Fruit fly (Drosophila melanogaster): ENCODE data around the gene dnd.

The dnd gene

DNA sequence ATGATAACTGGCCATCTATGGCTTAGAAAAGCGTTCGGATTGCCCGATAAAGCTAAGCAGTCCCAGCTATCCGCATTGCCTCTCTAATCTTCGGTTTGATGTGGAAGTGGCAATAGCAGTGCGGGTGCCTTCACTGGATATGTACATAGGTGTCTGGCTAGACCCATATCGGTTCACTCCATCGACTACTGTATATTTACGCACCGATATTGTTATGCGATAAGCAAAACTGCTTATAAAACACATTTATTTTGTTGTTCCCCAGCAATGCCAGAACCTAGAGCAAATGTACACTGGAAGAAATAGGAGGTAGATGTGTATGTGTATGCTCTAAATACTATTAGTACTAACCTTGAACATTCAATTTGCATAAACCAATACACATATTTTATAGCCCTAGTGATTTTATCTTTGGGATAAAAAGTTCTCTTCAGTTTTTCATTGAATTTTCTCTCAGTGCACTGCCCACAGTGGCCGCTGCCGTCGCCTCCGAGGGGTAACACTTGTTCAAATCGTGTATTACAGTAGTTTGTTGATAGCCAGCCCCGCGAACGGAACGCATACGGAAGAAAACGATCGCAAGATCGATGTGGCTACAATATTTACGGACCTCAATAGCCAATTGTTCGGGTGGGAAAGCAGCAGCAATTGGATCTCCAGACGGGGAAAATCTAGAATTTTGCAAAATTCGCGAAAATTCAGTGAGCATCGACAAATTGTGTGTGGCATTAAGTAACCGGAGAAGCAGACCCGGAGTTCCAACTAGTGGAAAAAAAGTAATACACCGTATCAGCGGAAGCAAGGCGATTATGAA is 16.8 kb downstream of the dnd start, which contains the start of gene CG31431 (continued):
- peak; percentile 99 for TF ChIP-seq lab (GFP tag; optimal IDR thresholded peaks at IDR 0.05)
- TF ChIP-seq Bdp1 (GFP tag; optimal IDR thresholded peaks at IDR 0.05): peak; percentile 88
- TF ChIP-seq CG3838 (GFP tag; optimal IDR thresholded peaks at IDR 0.05): peak; percentile 90
- TF ChIP-seq CG16815 (GFP tag; optimal IDR thresholded peaks at IDR 0.05): peak; percentile 92
- no peak for TF ChIP-seq Trl (optimal IDR thresholded peaks at IDR 0.05)
- peak; percentile 98 for TF ChIP-seq Trl (GFP tag; optimal IDR thresholded peaks at IDR 0.05)
- TF ChIP-seq NfI (GFP tag; optimal IDR thresholded peaks at IDR 0.05): peak; percentile 96
- peak; percentile 98 for TF ChIP-seq CG34422 (GFP tag; IDR thresholded peaks at IDR 0.05)
- TF ChIP-seq esg (GFP tag; conservative IDR thresholded peaks at IDR 0.05): peak; percentile 96
- peak; percentile 98 for TF ChIP-seq CG17829 (tag; optimal IDR thresholded peaks at IDR 0.05)
- peak; percentile 97 for TF ChIP-seq so (GFP tag; IDR thresholded peaks at IDR 0.05)
- TF ChIP-seq CG10267 (tag; optimal IDR thresholded peaks at IDR 0.05): peak; percentile 91
- no peak for TF ChIP-seq cad (GFP tag; optimal IDR thresholded peaks at IDR 0.05)
- peak; percentile 99 for TF ChIP-seq CG2120 (GFP tag; optimal IDR thresholded peaks at IDR 0.05)
- peak; percentile 95 for TF ChIP-seq ken (GFP tag; IDR thresholded peaks at IDR 0.05)
- peak; percentile 96 for TF ChIP-seq CG5245 (GFP tag; optimal IDR thresholded peaks at IDR 0.05)
- TF ChIP-seq CG16813 (GFP tag; IDR thresholded peaks at IDR 0.05; ENCODE audit: partially characterized antibody): no peak
- TF ChIP-seq seq (GFP tag; IDR thresholded peaks at IDR 0.05): peak; percentile 94
- peak; percentile 95 for TF ChIP-seq CG8089 (GFP tag; optimal IDR thresholded peaks at IDR 0.05)
- TF ChIP-seq Fer2 (tag; optimal IDR thresholded peaks at IDR 0.05): peak; percentile 97
- TF ChIP-seq CG17186 (GFP tag; optimal IDR thresholded peaks at IDR 0.05): peak; percentile 75
- peak; percentile 94 for TF ChIP-seq phol (tag; optimal IDR thresholded peaks at IDR 0.05)
- peak; percentile 97 for TF ChIP-seq CG9609 (GFP tag; optimal IDR thresholded peaks at IDR 0.05)
- TF ChIP-seq CG14441 (GFP tag; IDR thresholded peaks at IDR 0.05): peak; percentile 97
- peak; percentile 98 for TF ChIP-seq BtbVII (GFP tag; optimal IDR thresholded peaks at IDR 0.05)
- TF ChIP-seq Hmx (GFP tag; optimal IDR thresholded peaks at IDR 0.05): peak; percentile 92
- TF ChIP-seq NK7.1 (GFP tag; optimal IDR thresholded peaks at IDR 0.05): peak; percentile 97
- peak; percentile 98 for TF ChIP-seq tgo (GFP tag; IDR thresholded peaks at IDR 0.05)
- peak; percentile 97 for TF ChIP-seq Xrp1 (GFP tag; IDR thresholded peaks at IDR 0.05)
- TF ChIP-seq Dip3 (GFP tag; optimal IDR thresholded peaks at IDR 0.05): peak; percentile 97
- peak; percentile 94 for TF ChIP-seq shn (GFP tag; optimal IDR thresholded peaks at IDR 0.05)
- TF ChIP-seq CG17385 (GFP tag; optimal IDR thresholded peaks at IDR 0.05): peak; percentile 96
- TF ChIP-seq CG42726 (GFP tag; IDR thresholded peaks at IDR 0.05; ENCODE audit: partially characterized antibody): no peak
- peak; percentile 89 for TF ChIP-seq Hey (tag; optimal IDR thresholded peaks at IDR 0.05)
- peak; percentile 95 for TF ChIP-seq CG1647 (GFP tag; optimal IDR thresholded peaks at IDR 0.05)
- TF ChIP-seq Hmr (GFP tag; optimal IDR thresholded peaks at IDR 0.05): peak; percentile 98
- peak; percentile 96 for TF ChIP-seq H15 (GFP tag; IDR thresholded peaks at IDR 0.05)
- peak; percentile 96 for TF ChIP-seq fd96Cb (tag; optimal IDR thresholded peaks at IDR 0.05)
- TF ChIP-seq BEAF-32 (GFP tag; optimal IDR thresholded peaks at IDR 0.05): peak; percentile 16
- peak in 1 of 2 experiments; percentile 76 for TF ChIP-seq Hr78 (GFP tag; optimal IDR thresholded peaks at IDR 0.05)
- TF ChIP-seq CG11085 (GFP tag; IDR thresholded peaks at IDR 0.05): peak; percentile 97
- TF ChIP-seq CG18619 (GFP tag; optimal IDR thresholded peaks at IDR 0.05): peak; percentile 95
- TF ChIP-seq Ptx1 (GFP tag; IDR thresholded peaks at IDR 0.05): peak; percentile 97
- TF ChIP-seq CG10366 (GFP tag; IDR thresholded peaks at IDR 0.05): peak; percentile 97
- peak; percentile 96 for TF ChIP-seq CG12155 (GFP tag; optimal IDR thresholded peaks at IDR 0.05)
- TF ChIP-seq aop (GFP tag; IDR thresholded peaks at IDR 0.05): peak; percentile 91
- no peak for TF ChIP-seq br (optimal IDR thresholded peaks at IDR 0.05)
- no peak for TF ChIP-seq lov (optimal IDR thresholded peaks at IDR 0.05)
- peak; percentile 95 for TF ChIP-seq lov (GFP tag; IDR thresholded peaks at IDR 0.05)
- peak; percentile 71 for TF ChIP-seq abd-A (tag; optimal IDR thresholded peaks at IDR 0.05)

Data from whole organism, embryonic.